1 fruit fly cellular context compared by ENCODE assay signal in the genomic region with DNA sequence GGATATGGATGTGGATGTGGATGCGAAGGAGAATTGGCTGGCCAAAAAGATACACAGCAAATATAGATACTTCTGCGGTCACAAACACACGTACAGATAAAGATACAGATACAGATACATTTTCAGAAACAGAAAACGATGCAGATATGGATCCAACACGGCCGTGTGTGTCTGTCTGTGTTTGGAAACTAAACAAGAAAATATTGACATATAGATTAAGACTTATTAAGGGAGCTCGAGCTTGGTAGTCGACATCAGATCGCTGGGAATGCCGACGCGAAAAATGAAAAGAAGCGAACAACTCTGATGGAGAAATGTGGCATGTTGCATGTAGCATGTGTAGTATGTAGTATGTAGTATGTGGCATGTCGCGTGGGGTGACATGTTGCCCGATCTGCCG.
TF ChIP-seq lines count a peak whose summit lies in the region.

No protein-coding gene starts in this region.

TF ChIP-seq in whole organism, embryonic, 481 proteins besides CTCF, POLR2A, EP300 and RAD21 (continued from another document and continues in another):
- no peak for TF ChIP-seq Trl (optimal IDR thresholded peaks at IDR 0.05; lab: Kevin White, UChicago)
- TF ChIP-seq Trl (GFP tag; optimal IDR thresholded peaks at IDR 0.05; lab: Kevin White, UChicago): peak; percentile 60
- no peak for TF ChIP-seq CG1602 (GFP tag; optimal IDR thresholded peaks at IDR 0.05; lab: Kevin White, UChicago)
- TF ChIP-seq NC2α (GFP tag; optimal IDR thresholded peaks at IDR 0.05; lab: Kevin White, UChicago): peak; percentile 5
- peak; percentile 80 for TF ChIP-seq CG15696 (tag; optimal IDR thresholded peaks at IDR 0.05; lab: Kevin White, UChicago)
- no peak for TF ChIP-seq CG10267 (tag; optimal IDR thresholded peaks at IDR 0.05; lab: Kevin White, UChicago)
- no peak for TF ChIP-seq tx (GFP tag; optimal IDR thresholded peaks at IDR 0.05; lab: Kevin White, UChicago)
- no peak for TF ChIP-seq CG10654 (GFP tag; optimal IDR thresholded peaks at IDR 0.05; lab: Kevin White, UChicago)
- no peak for TF ChIP-seq CG9817 (tag; optimal IDR thresholded peaks at IDR 0.05; lab: Kevin White, UChicago)
- TF ChIP-seq sna (GFP tag; IDR thresholded peaks at IDR 0.05; lab: Robert Waterston, UW; ENCODE audit: partially characterized antibody): no peak
- TF ChIP-seq Dp (GFP tag; optimal IDR thresholded peaks at IDR 0.05; lab: Kevin White, UChicago): no peak
- TF ChIP-seq NfI (GFP tag; optimal IDR thresholded peaks at IDR 0.05; lab: Kevin White, UChicago): no peak
- no peak for TF ChIP-seq CG11085 (GFP tag; IDR thresholded peaks at IDR 0.05; lab: Robert Waterston, UW)
- TF ChIP-seq hb (GFP tag; IDR thresholded peaks at IDR 0.05; lab: Robert Waterston, UW; ENCODE audit: partially characterized antibody): no peak
- peak; percentile 49 for TF ChIP-seq CG1529 (GFP tag; optimal IDR thresholded peaks at IDR 0.05; lab: Kevin White, UChicago)
- no peak for TF ChIP-seq CG32772 (GFP tag; IDR thresholded peaks at IDR 0.05; lab: Robert Waterston, UW)
- TF ChIP-seq pho (GFP tag; optimal IDR thresholded peaks at IDR 0.05; lab: Kevin White, UChicago): no peak
- TF ChIP-seq CG13123 (GFP tag; optimal IDR thresholded peaks at IDR 0.05; lab: Kevin White, UChicago): no peak
- no peak for TF ChIP-seq Poxn (GFP tag; IDR thresholded peaks at IDR 0.05; lab: Robert Waterston, UW)
- TF ChIP-seq CG18476 (GFP tag; optimal IDR thresholded peaks at IDR 0.05; lab: Kevin White, UChicago): no peak
- TF ChIP-seq ssp (GFP tag; IDR thresholded peaks at IDR 0.05; lab: Robert Waterston, UW): no peak
- TF ChIP-seq CHES-1-like (GFP tag; optimal IDR thresholded peaks at IDR 0.05; lab: Kevin White, UChicago): peak; percentile 30
- no peak for TF ChIP-seq bigmax (GFP tag; optimal IDR thresholded peaks at IDR 0.05; lab: Kevin White, UChicago)
- no peak for TF ChIP-seq CG2199 (GFP tag; IDR thresholded peaks at IDR 0.05; lab: Robert Waterston, UW)
- no peak for TF ChIP-seq CG10321 (GFP tag; IDR thresholded peaks at IDR 0.05; lab: Robert Waterston, UW)
- no peak for TF ChIP-seq dati (GFP tag; IDR thresholded peaks at IDR 0.05; lab: Robert Waterston, UW)
- no peak for TF ChIP-seq Jarid2 (GFP tag; optimal IDR thresholded peaks at IDR 0.05; lab: Kevin White, UChicago)
- TF ChIP-seq slp2 (GFP tag; optimal IDR thresholded peaks at IDR 0.05; lab: Kevin White, UChicago): no peak
- TF ChIP-seq CG10274 (GFP tag; optimal IDR thresholded peaks at IDR 0.05; lab: Kevin White, UChicago): peak; percentile 14
- TF ChIP-seq grau (tag; optimal IDR thresholded peaks at IDR 0.05; lab: Kevin White, UChicago): no peak
- no peak for TF ChIP-seq CG10565 (GFP tag; optimal IDR thresholded peaks at IDR 0.05; lab: Kevin White, UChicago)
- 0 out of 3 replicates have a peak, but pooled peaks have one; percentile 21 for TF ChIP-seq otp (GFP tag; IDR thresholded peaks at IDR 0.05; lab: Robert Waterston, UW)
- peak in 1 of 3 experiments; percentile 22 for TF ChIP-seq lola (GFP tag; optimal IDR thresholded peaks at IDR 0.05; lab: Kevin White, UChicago)
- no peak for TF ChIP-seq Elba2 (GFP tag; optimal IDR thresholded peaks at IDR 0.05; lab: Kevin White, UChicago)
- TF ChIP-seq Six4 (GFP tag; optimal IDR thresholded peaks at IDR 0.05; lab: Kevin White, UChicago): no peak
- TF ChIP-seq Lhr (GFP tag; optimal IDR thresholded peaks at IDR 0.05; lab: Kevin White, UChicago): peak; percentile 12
- no peak for TF ChIP-seq vvl (GFP tag; IDR thresholded peaks at IDR 0.05; lab: Robert Waterston, UW)
- TF ChIP-seq en (GFP tag; optimal IDR thresholded peaks at IDR 0.05; lab: Kevin White, UChicago): no peak
- no peak for TF ChIP-seq CG10366 (GFP tag; IDR thresholded peaks at IDR 0.05; lab: Robert Waterston, UW)
- no peak for TF ChIP-seq dan (GFP tag; IDR thresholded peaks at IDR 0.05; lab: Robert Waterston, UW)
- peak; percentile 41 for TF ChIP-seq org-1 (GFP tag; optimal IDR thresholded peaks at IDR 0.05; lab: Kevin White, UChicago)
- TF ChIP-seq Hr51 (GFP tag; optimal IDR thresholded peaks at IDR 0.05; lab: Kevin White, UChicago): no peak
- TF ChIP-seq MBD-R2 (GFP tag; IDR thresholded peaks at IDR 0.05; lab: Robert Waterston, UW): no peak
- no peak for TF ChIP-seq Fer3 (tag; optimal IDR thresholded peaks at IDR 0.05; lab: Kevin White, UChicago)
- TF ChIP-seq nerfin-2 (GFP tag; IDR thresholded peaks at IDR 0.05; lab: Robert Waterston, UW; ENCODE audit: partially characterized antibody): no peak
- TF ChIP-seq CG30431 (GFP tag; optimal IDR thresholded peaks at IDR 0.05; lab: Kevin White, UChicago): no peak
- no peak for TF ChIP-seq CG8089 (GFP tag; optimal IDR thresholded peaks at IDR 0.05; lab: Kevin White, UChicago)
- TF ChIP-seq sens-2 (GFP tag; IDR thresholded peaks at IDR 0.05; lab: Robert Waterston, UW): no peak
- TF ChIP-seq Sox100B (GFP tag; optimal IDR thresholded peaks at IDR 0.05; lab: Kevin White, UChicago): peak; percentile 25
- no peak for TF ChIP-seq Hr78 (GFP tag; optimal IDR thresholded peaks at IDR 0.05; lab: Kevin White, UChicago)
- no peak for TF ChIP-seq jumu (GFP tag; optimal IDR thresholded peaks at IDR 0.05; lab: Kevin White, UChicago)
- no peak for TF ChIP-seq CG17328 (GFP tag; IDR thresholded peaks at IDR 0.05; lab: Robert Waterston, UW)
- no peak for TF ChIP-seq CG17612 (GFP tag; IDR thresholded peaks at IDR 0.05; lab: Robert Waterston, UW)
- no peak for TF ChIP-seq Hey (tag; optimal IDR thresholded peaks at IDR 0.05; lab: Kevin White, UChicago)
- TF ChIP-seq CG1233 (GFP tag; optimal IDR thresholded peaks at IDR 0.05; lab: Kevin White, UChicago): peak; percentile 65
- no peak for TF ChIP-seq CG15514 (GFP tag; optimal IDR thresholded peaks at IDR 0.05; lab: Kevin White, UChicago)
- TF ChIP-seq CG12299 (tag; optimal IDR thresholded peaks at IDR 0.05; lab: Kevin White, UChicago): peak; percentile 0
- peak; percentile 4 for TF ChIP-seq CG8924 (tag; optimal IDR thresholded peaks at IDR 0.05; lab: Kevin White, UChicago)
- no peak for TF ChIP-seq CG7786 (GFP tag; optimal IDR thresholded peaks at IDR 0.05; lab: Kevin White, UChicago)
- no peak for TF ChIP-seq nom (GFP tag; optimal IDR thresholded peaks at IDR 0.05; lab: Kevin White, UChicago)
- TF ChIP-seq CG14965 (GFP tag; optimal IDR thresholded peaks at IDR 0.05; lab: Kevin White, UChicago; ENCODE audit: borderline replicate concordance): peak; percentile 2
- no peak for TF ChIP-seq az2 (GFP tag; optimal IDR thresholded peaks at IDR 0.05; lab: Kevin White, UChicago)
- peak; percentile 14 for TF ChIP-seq btn (GFP tag; optimal IDR thresholded peaks at IDR 0.05; lab: Kevin White, UChicago)
- TF ChIP-seq gro (GFP tag; optimal IDR thresholded peaks at IDR 0.05; lab: Kevin White, UChicago): no peak
- TF ChIP-seq CG3163 (GFP tag; optimal IDR thresholded peaks at IDR 0.05; lab: Kevin White, UChicago): no peak
- no peak for TF ChIP-seq CG12104 (GFP tag; optimal IDR thresholded peaks at IDR 0.05; lab: Kevin White, UChicago)
- TF ChIP-seq MTF-1 (GFP tag; optimal IDR thresholded peaks at IDR 0.05; lab: Kevin White, UChicago; ENCODE audit: borderline replicate concordance): peak; percentile 79
- TF ChIP-seq vnd (GFP tag; IDR thresholded peaks at IDR 0.05; lab: Robert Waterston, UW; ENCODE audit: partially characterized antibody): no peak
- TF ChIP-seq croc (GFP tag; conservative IDR thresholded peaks at IDR 0.05; lab: Robert Waterston, UW): no peak
- no peak for TF ChIP-seq cwo (GFP tag; optimal IDR thresholded peaks at IDR 0.05; lab: Kevin White, UChicago)
- no peak for TF ChIP-seq CG10147 (GFP tag; optimal IDR thresholded peaks at IDR 0.05; lab: Kevin White, UChicago)
- no peak for TF ChIP-seq CG17802 (tag; optimal IDR thresholded peaks at IDR 0.05; lab: Kevin White, UChicago)
- no peak for TF ChIP-seq unc-4 (GFP tag; IDR thresholded peaks at IDR 0.05; lab: Robert Waterston, UW; ENCODE audit: partially characterized antibody)
- TF ChIP-seq CG7963 (GFP tag; IDR thresholded peaks at IDR 0.05; lab: Robert Waterston, UW; ENCODE audit: partially characterized antibody): no peak
- TF ChIP-seq CG1792 (GFP tag; optimal IDR thresholded peaks at IDR 0.05; lab: Kevin White, UChicago): no peak
- TF ChIP-seq Bdp1 (GFP tag; optimal IDR thresholded peaks at IDR 0.05; lab: Kevin White, UChicago): no peak
- no peak for TF ChIP-seq BtbVII (GFP tag; optimal IDR thresholded peaks at IDR 0.05; lab: Kevin White, UChicago)
- TF ChIP-seq CG13424 (tag; optimal IDR thresholded peaks at IDR 0.05; lab: Kevin White, UChicago): peak; percentile 23
- peak; percentile 58 for TF ChIP-seq Kr (GFP tag; optimal IDR thresholded peaks at IDR 0.05; lab: Kevin White, UChicago)
- TF ChIP-seq CG11560 (tag; IDR thresholded peaks at IDR 0.05; lab: Robert Waterston, UW): no peak
- no peak for TF ChIP-seq Stat92E (GFP tag; optimal IDR thresholded peaks at IDR 0.05; lab: Kevin White, UChicago)
- TF ChIP-seq CG3407 (GFP tag; optimal IDR thresholded peaks at IDR 0.05; lab: Kevin White, UChicago): peak; percentile 62
- TF ChIP-seq dmrt99B (tag; optimal IDR thresholded peaks at IDR 0.05; lab: Kevin White, UChicago): peak; percentile 14
- no peak for TF ChIP-seq tna (GFP tag; IDR thresholded peaks at IDR 0.05; lab: Robert Waterston, UW; ENCODE audit: partially characterized antibody)
- no peak for TF ChIP-seq cad (GFP tag; optimal IDR thresholded peaks at IDR 0.05; lab: Kevin White, UChicago)
- peak; percentile 23 for TF ChIP-seq CG15269 (tag; optimal IDR thresholded peaks at IDR 0.05; lab: Kevin White, UChicago)
- no peak for TF ChIP-seq CG14050 (GFP tag; IDR thresholded peaks at IDR 0.05; lab: Robert Waterston, UW)
- TF ChIP-seq Dbx (GFP tag; IDR thresholded peaks at IDR 0.05; lab: Robert Waterston, UW): no peak
- TF ChIP-seq trem (tag; optimal IDR thresholded peaks at IDR 0.05; lab: Kevin White, UChicago): no peak
- TF ChIP-seq CG14441 (GFP tag; IDR thresholded peaks at IDR 0.05; lab: Robert Waterston, UW): no peak
- no peak for TF ChIP-seq CG6175 (GFP tag; IDR thresholded peaks at IDR 0.05; lab: Robert Waterston, UW)
- no peak for TF ChIP-seq CG11093 (GFP tag; IDR thresholded peaks at IDR 0.05; lab: Robert Waterston, UW)
- TF ChIP-seq CG6254 (GFP tag; optimal IDR thresholded peaks at IDR 0.05; lab: Kevin White, UChicago): peak; percentile 50
- TF ChIP-seq Blimp-1 (GFP tag; optimal IDR thresholded peaks at IDR 0.05; lab: Kevin White, UChicago): peak; percentile 32
- peak; percentile 22 for TF ChIP-seq caup (GFP tag; optimal IDR thresholded peaks at IDR 0.05; lab: Kevin White, UChicago; ENCODE audit: severe bottlenecking)
- no peak for TF ChIP-seq usp (GFP tag; optimal IDR thresholded peaks at IDR 0.05; lab: Kevin White, UChicago)
- no peak for TF ChIP-seq zfh1 (GFP tag; IDR thresholded peaks at IDR 0.05; lab: Robert Waterston, UW)
- no peak for TF ChIP-seq toy (GFP tag; IDR thresholded peaks at IDR 0.05; lab: Robert Waterston, UW)
- no peak for TF ChIP-seq oc (tag; optimal IDR thresholded peaks at IDR 0.05; lab: Kevin White, UChicago)
- TF ChIP-seq gfzf (GFP tag; optimal IDR thresholded peaks at IDR 0.05; lab: Kevin White, UChicago): no peak
- 0 out of 2 replicates have a peak, but pooled peaks have one; percentile 11 for TF ChIP-seq Xrp1 (GFP tag; IDR thresholded peaks at IDR 0.05; lab: Robert Waterston, UW)
- TF ChIP-seq onecut (GFP tag; IDR thresholded peaks at IDR 0.05; lab: Robert Waterston, UW): peak; percentile 57; the same call in 1 of the 2 replicates
- TF ChIP-seq hkb (optimal IDR thresholded peaks at IDR 0.05; lab: Kevin White, UChicago): no peak
- TF ChIP-seq hkb (GFP tag; IDR thresholded peaks at IDR 0.05; lab: Robert Waterston, UW): peak; percentile 24; the same call in 1 of the 2 replicates
- TF ChIP-seq Meics (GFP tag; optimal IDR thresholded peaks at IDR 0.05; lab: Kevin White, UChicago): no peak
- TF ChIP-seq Nf-YB (GFP tag; optimal IDR thresholded peaks at IDR 0.05; lab: Kevin White, UChicago): peak; percentile 31
- no peak for TF ChIP-seq CG4360 (GFP tag; IDR thresholded peaks at IDR 0.05; lab: Robert Waterston, UW)
- no peak for TF ChIP-seq lov (optimal IDR thresholded peaks at IDR 0.05; lab: Kevin White, UChicago)
- TF ChIP-seq lov (GFP tag; IDR thresholded peaks at IDR 0.05; lab: Robert Waterston, UW): no peak
- TF ChIP-seq Oli (tag; optimal IDR thresholded peaks at IDR 0.05; lab: Kevin White, UChicago): no peak
- peak; percentile 30 for TF ChIP-seq nerfin-1 (tag; optimal IDR thresholded peaks at IDR 0.05; lab: Kevin White, UChicago)
- TF ChIP-seq CG17912 (GFP tag; optimal IDR thresholded peaks at IDR 0.05; lab: Kevin White, UChicago): peak; percentile 29
- no peak for TF ChIP-seq z (GFP tag; IDR thresholded peaks at IDR 0.05; lab: Robert Waterston, UW)
- TF ChIP-seq Atf-2 (GFP tag; optimal IDR thresholded peaks at IDR 0.05; lab: Kevin White, UChicago): no peak
- TF ChIP-seq tap (tag; optimal IDR thresholded peaks at IDR 0.05; lab: Kevin White, UChicago): peak; percentile 25
- no peak for TF ChIP-seq gsb (GFP tag; IDR thresholded peaks at IDR 0.05; lab: Robert Waterston, UW)
- TF ChIP-seq CG4707 (GFP tag; optimal IDR thresholded peaks at IDR 0.05; lab: Kevin White, UChicago): peak; percentile 56
- TF ChIP-seq CG10979 (tag; optimal IDR thresholded peaks at IDR 0.05; lab: Kevin White, UChicago): no peak
- no peak for TF ChIP-seq CG6854 (GFP tag; optimal IDR thresholded peaks at IDR 0.05; lab: Kevin White, UChicago)
- TF ChIP-seq Dip3 (GFP tag; optimal IDR thresholded peaks at IDR 0.05; lab: Kevin White, UChicago): no peak
- peak; percentile 19 for TF ChIP-seq CG14710 (tag; optimal IDR thresholded peaks at IDR 0.05; lab: Kevin White, UChicago)
- no peak for TF ChIP-seq CG4730 (GFP tag; IDR thresholded peaks at IDR 0.05; lab: Robert Waterston, UW)
- TF ChIP-seq pb (GFP tag; optimal IDR thresholded peaks at IDR 0.05; lab: Kevin White, UChicago): no peak
- TF ChIP-seq E2f1 (GFP tag; IDR thresholded peaks at IDR 0.05; lab: Robert Waterston, UW): no peak
- TF ChIP-seq CG3065 (GFP tag; optimal IDR thresholded peaks at IDR 0.05; lab: Kevin White, UChicago): no peak
- TF ChIP-seq BEAF-32 (GFP tag; optimal IDR thresholded peaks at IDR 0.05; lab: Kevin White, UChicago): no peak
- TF ChIP-seq bab2 (GFP tag; optimal IDR thresholded peaks at IDR 0.05; lab: Kevin White, UChicago): peak; percentile 38
- TF ChIP-seq crc (GFP tag; optimal IDR thresholded peaks at IDR 0.05; lab: Kevin White, UChicago): no peak
- no peak for TF ChIP-seq CG7372 (GFP tag; IDR thresholded peaks at IDR 0.05; lab: Robert Waterston, UW)
- no peak for TF ChIP-seq prd (optimal IDR thresholded peaks at IDR 0.05; lab: Kevin White, UChicago)
- TF ChIP-seq prd (GFP tag; IDR thresholded peaks at IDR 0.05; lab: Robert Waterston, UW): no peak
- TF ChIP-seq Camta (GFP tag; optimal IDR thresholded peaks at IDR 0.05; lab: Kevin White, UChicago): peak; percentile 34
